Worm (Caenorhabditis elegans): Measurements from ENCODE around the gene epg-6.

DNA sequence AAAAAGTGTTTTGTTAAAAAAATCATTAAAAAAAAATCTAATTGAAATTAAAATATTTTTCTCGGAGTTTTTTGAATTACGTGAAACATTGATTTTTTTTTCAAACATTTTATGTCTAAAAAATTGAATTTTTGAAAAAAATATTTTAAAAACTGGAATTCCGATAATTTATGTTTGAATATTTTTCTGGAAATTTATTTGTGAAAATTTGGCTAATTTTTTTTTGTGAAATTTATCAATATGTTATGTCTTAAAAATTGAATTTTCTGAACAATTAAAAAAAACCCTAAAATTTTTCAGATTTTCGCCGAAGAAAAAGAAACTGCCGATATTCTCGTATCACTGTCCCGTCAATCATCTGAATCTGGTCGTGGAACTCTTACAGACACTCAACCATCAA, 12.3 kb upstream of the epg-6 start, which contains the start of gene Y39A1A.24:
- TF ChIP-seq unc-62 (GFP tag; optimal IDR thresholded peaks at IDR 0.05) (no peak), mep-1 (tag; optimal IDR thresholded peaks at IDR 0.05) (no peak), lin-13 (tag; optimal IDR thresholded peaks at IDR 0.05) (no peak), nhr-76 (tag; optimal IDR thresholded peaks at IDR 0.05) (no peak), ceh-39 (tag; optimal IDR thresholded peaks at IDR 0.05) (no peak), unc-39 (tag; optimal IDR thresholded peaks at IDR 0.05) (no peak)
